Fruit fly (Drosophila melanogaster): ENCODE results near the gene Oseg4.

The Oseg4 gene

dm6 chr3L:1746338-1747199, 11.0 kb upstream of the Oseg4 start, which contains the start of gene CG13921 (continued):
- TF ChIP-seq CG33213 (GFP tag; optimal IDR thresholded peaks at IDR 0.05) (peak; percentile 99), CG31441 (GFP tag; IDR thresholded peaks at IDR 0.05) (peak; percentile 96), jumu (GFP tag; optimal IDR thresholded peaks at IDR 0.05) (peak; percentile 99), tap (tag; optimal IDR thresholded peaks at IDR 0.05) (peak; percentile 98), TFAM (GFP tag; optimal IDR thresholded peaks at IDR 0.05) (peak; percentile 97), CG17361 (GFP tag; IDR thresholded peaks at IDR 0.05) (peak; percentile 99), ab (GFP tag; optimal IDR thresholded peaks at IDR 0.05) (peak; percentile 97), CG2120 (GFP tag; optimal IDR thresholded peaks at IDR 0.05) (peak; percentile 98), CG5953 (GFP tag; IDR thresholded peaks at IDR 0.05) (peak; percentile 99), luna (GFP tag; optimal IDR thresholded peaks at IDR 0.05) (peak; percentile 98), CG34224 (GFP tag; IDR thresholded peaks at IDR 0.05; ENCODE audit: partially characterized antibody) (no peak), CG30020 (tag; optimal IDR thresholded peaks at IDR 0.05) (peak; percentile 87), trem (tag; optimal IDR thresholded peaks at IDR 0.05) (peak; percentile 97), cad (GFP tag; optimal IDR thresholded peaks at IDR 0.05) (peak; percentile 14), CG33557 (GFP tag; optimal IDR thresholded peaks at IDR 0.05) (peak; percentile 99), Drgx (GFP tag; IDR thresholded peaks at IDR 0.05) (peak; percentile 100), CG7963 (GFP tag; IDR thresholded peaks at IDR 0.05; ENCODE audit: partially characterized antibody) (no peak), CG1024 (GFP tag; IDR thresholded peaks at IDR 0.05) (peak; percentile 98), Hsf (GFP tag; optimal IDR thresholded peaks at IDR 0.05) (peak; percentile 99), CG3995 (GFP tag; optimal IDR thresholded peaks at IDR 0.05) (peak; percentile 86), CG2202 (tag; optimal IDR thresholded peaks at IDR 0.05) (peak; percentile 98), klu (GFP tag; IDR thresholded peaks at IDR 0.05) (peak; percentile 99), Tbp (GFP tag; optimal IDR thresholded peaks at IDR 0.05) (no peak), D (optimal IDR thresholded peaks at IDR 0.05) (peak; percentile 18), D (GFP tag; optimal IDR thresholded peaks at IDR 0.05) (peak; percentile 100), Nf-YA (GFP tag; IDR thresholded peaks at IDR 0.05) (peak; percentile 98), CG10959 (GFP tag; IDR thresholded peaks at IDR 0.05) (peak; percentile 100), CG18262 (tag; optimal IDR thresholded peaks at IDR 0.05) (peak; percentile 100), Hand (GFP tag; optimal IDR thresholded peaks at IDR 0.05) (peak; percentile 87), Atf3 (GFP tag; optimal IDR thresholded peaks at IDR 0.05) (peak; percentile 98), CG10147 (GFP tag; optimal IDR thresholded peaks at IDR 0.05) (peak; percentile 98), CG15479 (GFP tag; optimal IDR thresholded peaks at IDR 0.05) (peak; percentile 98), HHEX (GFP tag; optimal IDR thresholded peaks at IDR 0.05) (peak; percentile 99), mam (GFP tag; optimal IDR thresholded peaks at IDR 0.05) (peak; percentile 99), pros (GFP tag; optimal IDR thresholded peaks at IDR 0.05) (peak; percentile 46), CG16779 (GFP tag; IDR thresholded peaks at IDR 0.05) (peak; percentile 97), CG17802 (tag; optimal IDR thresholded peaks at IDR 0.05) (peak; percentile 93), Ets97D (GFP tag; optimal IDR thresholded peaks at IDR 0.05) (peak; percentile 95), pb (GFP tag; optimal IDR thresholded peaks at IDR 0.05) (peak; percentile 99), Hr3 (GFP tag; optimal IDR thresholded peaks at IDR 0.05) (peak; percentile 98), kay (GFP tag; optimal IDR thresholded peaks at IDR 0.05) (no peak), Eip74EF (GFP tag; optimal IDR thresholded peaks at IDR 0.05) (peak in 1 of 2 experiments; percentile 98), bsh (GFP tag; optimal IDR thresholded peaks at IDR 0.05) (peak; percentile 98 to 99), unc-4 (GFP tag; IDR thresholded peaks at IDR 0.05; ENCODE audit: partially characterized antibody) (no peak), Bteb2 (GFP tag; optimal IDR thresholded peaks at IDR 0.05) (peak; percentile 98), org-1 (GFP tag; optimal IDR thresholded peaks at IDR 0.05) (peak; percentile 99), amos (GFP tag; IDR thresholded peaks at IDR 0.05; ENCODE audit: partially characterized antibody) (no peak), gem (tag; optimal IDR thresholded peaks at IDR 0.05) (peak; percentile 100), Ravus (GFP tag; IDR thresholded peaks at IDR 0.05) (peak; percentile 96)
